Worm (Caenorhabditis elegans): ENCODE data around the gene lact-1.
A peak's percentile ranks its signal among the peaks of the same experiment; 100 is the strongest.

Gene lact-1

ce11 chrX:7229357-7229756 is 30.8 kb downstream of the lact-1 start:
- TF ChIP-seq hlh-30 (tag; optimal IDR thresholded peaks at IDR 0.05; ENCODE audit: insufficient read depth) (no peak), pat-9 (tag; optimal IDR thresholded peaks at IDR 0.05) (no peak), unc-55 (GFP tag; optimal IDR thresholded peaks at IDR 0.05) (no peak), unc-42 (tag; optimal IDR thresholded peaks at IDR 0.05) (no peak), fkh-10 (GFP tag; optimal IDR thresholded peaks at IDR 0.05) (no peak), ceh-34 (tag; optimal IDR thresholded peaks at IDR 0.05) (no peak), nhr-232 (tag; optimal IDR thresholded peaks at IDR 0.05) (no peak), tbx-7 (tag; optimal IDR thresholded peaks at IDR 0.05) (no peak), ets-4 (tag; optimal IDR thresholded peaks at IDR 0.05) (no peak)

- TF ChIP-seq ceh-9 (tag; optimal IDR thresholded peaks at IDR 0.05) (no peak), unc-55 (GFP tag; optimal IDR thresholded peaks at IDR 0.05) (peak; percentile 17), ceh-24 (tag; optimal IDR thresholded peaks at IDR 0.05) (no peak), ttx-3 (tag; optimal IDR thresholded peaks at IDR 0.05) (no peak), sox-2 (GFP tag; IDR thresholded peaks at IDR 0.05) (no peak), eyg-1 (tag; optimal IDR thresholded peaks at IDR 0.05) (no peak), tbx-7 (tag; optimal IDR thresholded peaks at IDR 0.05) (no peak), ref-2 (tag; optimal IDR thresholded peaks at IDR 0.05) (no peak), nhr-232 (tag; optimal IDR thresholded peaks at IDR 0.05) (no peak), unc-3 (GFP tag; conservative IDR thresholded peaks at IDR 0.05) (0 out of 2 replicates have a peak, but pooled peaks have one; percentile 0), unc-3 (tag; optimal IDR thresholded peaks at IDR 0.05) (no peak), F13H6.1 (tag; optimal IDR thresholded peaks at IDR 0.05) (no peak), K02D7.2 (tag; optimal IDR thresholded peaks at IDR 0.05) (no peak), syd-9 (tag; optimal IDR thresholded peaks at IDR 0.05) (no peak), pax-1 (tag; optimal IDR thresholded peaks at IDR 0.05) (no peak), fkh-6 (tag; optimal IDR thresholded peaks at IDR 0.05) (no peak)
Measured at ce11 chrX:7225028-7225427, 35.1 kb downstream of the lact-1 start.

- TF ChIP-seq ceh-48 (tag; optimal IDR thresholded peaks at IDR 0.05) = peak; percentile 42
- no peak for TF ChIP-seq ceh-19 (GFP tag; optimal IDR thresholded peaks at IDR 0.05)
- TF ChIP-seq hlh-15 (tag; optimal IDR thresholded peaks at IDR 0.05) = no peak
- no peak for TF ChIP-seq hlh-13 (GFP tag; optimal IDR thresholded peaks at IDR 0.05)
- TF ChIP-seq pros-1 (tag; optimal IDR thresholded peaks at IDR 0.05) = no peak
- TF ChIP-seq mec-3 (tag; optimal IDR thresholded peaks at IDR 0.05; ENCODE audit: borderline replicate concordance) = peak; percentile 22
- TF ChIP-seq tbx-2 (tag; optimal IDR thresholded peaks at IDR 0.05) = no peak
- TF ChIP-seq ceh-6 (GFP tag; optimal IDR thresholded peaks at IDR 0.05) = peak; percentile 45
- 0 out of 2 replicates have a peak, but pooled peaks have one; percentile 12 for TF ChIP-seq unc-3 (GFP tag; conservative IDR thresholded peaks at IDR 0.05)
- no peak for TF ChIP-seq unc-3 (tag; optimal IDR thresholded peaks at IDR 0.05)
- TF ChIP-seq syd-9 (tag; optimal IDR thresholded peaks at IDR 0.05) = peak; percentile 57
- TF ChIP-seq dve-1 (tag; optimal IDR thresholded peaks at IDR 0.05) = no peak
- TF ChIP-seq sox-2 (GFP tag; IDR thresholded peaks at IDR 0.05) = no peak
- TF ChIP-seq tbx-7 (tag; optimal IDR thresholded peaks at IDR 0.05) = no peak
- TF ChIP-seq ceh-34 (tag; optimal IDR thresholded peaks at IDR 0.05) = peak; percentile 56
- TF ChIP-seq dmd-4 (tag; optimal IDR thresholded peaks at IDR 0.05; ENCODE audit: borderline replicate concordance) = no peak
- no peak for TF ChIP-seq unc-55 (GFP tag; optimal IDR thresholded peaks at IDR 0.05)
Measured at ce11 chrX:7224510-7224909, 35.7 kb downstream of the lact-1 start.

ce11 chrX:7222383-7222782 is 37.8 kb downstream of the lact-1 start:
- TF ChIP-seq mec-3 (tag; optimal IDR thresholded peaks at IDR 0.05; ENCODE audit: borderline replicate concordance) (no peak), unc-55 (GFP tag; optimal IDR thresholded peaks at IDR 0.05) (no peak), ceh-48 (tag; optimal IDR thresholded peaks at IDR 0.05) (peak; percentile 84)

DNA sequence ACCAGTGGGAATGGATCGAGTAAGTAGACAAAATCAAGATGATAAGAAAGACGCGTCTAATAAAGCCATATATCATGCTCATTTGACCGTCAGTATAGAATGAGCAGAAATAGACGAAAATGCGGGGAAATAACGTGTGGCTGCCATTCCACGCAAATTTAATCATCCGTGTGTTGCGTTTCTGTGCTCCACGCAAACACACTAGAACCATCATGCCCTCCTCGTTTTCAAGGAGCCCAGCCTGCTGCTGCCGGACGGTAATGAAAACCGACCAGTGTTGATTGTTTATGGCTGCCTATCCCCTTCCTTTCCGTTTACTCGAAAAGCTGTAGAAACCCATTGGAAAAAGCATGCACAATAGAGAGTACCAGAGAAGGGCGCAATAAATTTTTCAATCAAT is 40.0 kb downstream of the lact-1 start:
- TF ChIP-seq unc-42 (tag; optimal IDR thresholded peaks at IDR 0.05) (peak; percentile 56), che-1 (tag; optimal IDR thresholded peaks at IDR 0.05) (no peak)

Measured in whole organism, late embryonic.